Fruit fly (Drosophila melanogaster): ENCODE measurements around the gene Pfdn6.

Gene Pfdn6

DNA sequence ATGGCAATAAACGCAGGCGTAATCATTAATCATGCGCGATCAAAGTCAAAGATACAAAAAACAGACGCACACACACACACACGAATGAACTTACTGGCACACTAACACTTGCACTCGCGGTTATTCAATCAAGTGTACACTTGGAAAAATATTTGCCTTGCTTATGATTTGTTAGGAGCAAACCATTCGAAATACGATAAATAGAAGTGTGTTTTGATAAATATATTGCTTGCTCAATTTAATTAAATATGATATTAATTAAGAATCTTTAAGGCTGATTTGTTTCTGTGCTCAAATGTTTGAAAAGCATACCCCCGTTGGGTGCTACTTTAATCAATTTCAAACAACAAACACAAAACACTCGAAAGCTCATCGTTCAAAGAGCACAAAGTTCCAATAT lies 22.0 kb downstream of the Pfdn6 start (continued):
- TF ChIP-seq CG7928 (GFP tag; optimal IDR thresholded peaks at IDR 0.05) (no peak), CG5245 (GFP tag; optimal IDR thresholded peaks at IDR 0.05) (no peak), CG14860 (GFP tag; IDR thresholded peaks at IDR 0.05; ENCODE audit: partially characterized antibody) (no peak), pho (GFP tag; optimal IDR thresholded peaks at IDR 0.05) (no peak), Elba2 (GFP tag; optimal IDR thresholded peaks at IDR 0.05) (no peak), ase (GFP tag; IDR thresholded peaks at IDR 0.05) (no peak), bbx (GFP tag; IDR thresholded peaks at IDR 0.05; ENCODE audit: partially characterized antibody) (no peak), vfl (GFP tag; optimal IDR thresholded peaks at IDR 0.05) (no peak), Pdp1 (GFP tag; optimal IDR thresholded peaks at IDR 0.05) (peak in 1 of 2 experiments; percentile 80), CG12391 (tag; optimal IDR thresholded peaks at IDR 0.05) (no peak), CG11247 (GFP tag; IDR thresholded peaks at IDR 0.05) (no peak), CG12942 (GFP tag; optimal IDR thresholded peaks at IDR 0.05) (peak; percentile 2), Chrac-16 (GFP tag; optimal IDR thresholded peaks at IDR 0.05) (no peak), Ets97D (GFP tag; optimal IDR thresholded peaks at IDR 0.05) (no peak)

- TF ChIP-seq lab (GFP tag; optimal IDR thresholded peaks at IDR 0.05): no peak
- TF ChIP-seq CG4360 (GFP tag; IDR thresholded peaks at IDR 0.05): no peak
- no peak for TF ChIP-seq CG2712 (tag; optimal IDR thresholded peaks at IDR 0.05)
- no peak for TF ChIP-seq sd (tag; optimal IDR thresholded peaks at IDR 0.05)
- no peak for TF ChIP-seq C15 (GFP tag; IDR thresholded peaks at IDR 0.05)
- no peak for TF ChIP-seq CG6254 (GFP tag; optimal IDR thresholded peaks at IDR 0.05)
- no peak for TF ChIP-seq Nf-YC (tag; optimal IDR thresholded peaks at IDR 0.05)
- TF ChIP-seq Gsc (GFP tag; IDR thresholded peaks at IDR 0.05): no peak
- no peak for TF ChIP-seq CG34224 (GFP tag; IDR thresholded peaks at IDR 0.05; ENCODE audit: partially characterized antibody)
- no peak for TF ChIP-seq Bgb (GFP tag; IDR thresholded peaks at IDR 0.05; ENCODE audit: partially characterized antibody)
- TF ChIP-seq Lim3 (GFP tag; IDR thresholded peaks at IDR 0.05): no peak
- no peak for TF ChIP-seq CG1792 (GFP tag; optimal IDR thresholded peaks at IDR 0.05)
- TF ChIP-seq H15 (GFP tag; IDR thresholded peaks at IDR 0.05): no peak
- TF ChIP-seq Adf1 (GFP tag; IDR thresholded peaks at IDR 0.05): no peak
- no peak for TF ChIP-seq CG18764 (GFP tag; optimal IDR thresholded peaks at IDR 0.05)
- TF ChIP-seq CG10979 (tag; optimal IDR thresholded peaks at IDR 0.05): no peak
- no peak for TF ChIP-seq trem (tag; optimal IDR thresholded peaks at IDR 0.05)
Observed at dm6 chr3L:19951035-19951434, 27.6 kb downstream of the Pfdn6 start, which contains the start of gene CG32219. Gene CG32219 (minus strand): TSS chr3L:19951135.

DNA sequence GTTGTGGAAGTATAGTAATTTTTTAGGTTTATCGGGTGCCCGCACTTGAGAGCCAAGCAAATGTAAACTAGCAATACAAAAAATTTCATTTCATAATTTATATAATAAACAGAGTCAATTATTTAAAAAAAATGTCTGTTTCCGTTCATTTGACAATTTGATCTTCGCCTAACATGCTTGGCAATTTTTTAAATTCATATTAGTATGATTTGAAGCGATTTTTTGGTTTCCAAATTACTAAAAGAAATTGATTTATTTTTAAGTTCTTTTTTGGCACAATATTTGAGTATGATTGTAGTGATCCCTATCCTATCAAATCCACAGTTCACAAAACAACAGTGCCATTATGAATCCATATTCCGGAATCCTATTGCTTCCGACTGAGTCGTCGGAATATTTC lies 28.4 kb downstream of the Pfdn6 start, which contains the start of gene CG34258:
Gene CG34258, minus strand, starts transcription at position 101 of the 400 bp plus-strand sequence.
- TF ChIP-seq ind (GFP tag; optimal IDR thresholded peaks at IDR 0.05) (no peak), CG18262 (tag; optimal IDR thresholded peaks at IDR 0.05) (no peak), ab (GFP tag; optimal IDR thresholded peaks at IDR 0.05) (no peak), grau (tag; optimal IDR thresholded peaks at IDR 0.05) (no peak), CG8089 (GFP tag; optimal IDR thresholded peaks at IDR 0.05) (no peak), MTF-1 (GFP tag; optimal IDR thresholded peaks at IDR 0.05; ENCODE audit: borderline replicate concordance) (no peak), ase (GFP tag; IDR thresholded peaks at IDR 0.05) (no peak), CG9876 (GFP tag; optimal IDR thresholded peaks at IDR 0.05) (no peak), abd-A (tag; optimal IDR thresholded peaks at IDR 0.05) (no peak), Mes4 (GFP tag; optimal IDR thresholded peaks at IDR 0.05) (no peak), bigmax (GFP tag; optimal IDR thresholded peaks at IDR 0.05) (no peak), CG6813 (GFP tag; optimal IDR thresholded peaks at IDR 0.05) (no peak), CG7271 (tag; optimal IDR thresholded peaks at IDR 0.05) (no peak)

Data from whole organism, embryonic.